ENCODE assay signal across 2 worm cellular contexts in the genomic region with DNA sequence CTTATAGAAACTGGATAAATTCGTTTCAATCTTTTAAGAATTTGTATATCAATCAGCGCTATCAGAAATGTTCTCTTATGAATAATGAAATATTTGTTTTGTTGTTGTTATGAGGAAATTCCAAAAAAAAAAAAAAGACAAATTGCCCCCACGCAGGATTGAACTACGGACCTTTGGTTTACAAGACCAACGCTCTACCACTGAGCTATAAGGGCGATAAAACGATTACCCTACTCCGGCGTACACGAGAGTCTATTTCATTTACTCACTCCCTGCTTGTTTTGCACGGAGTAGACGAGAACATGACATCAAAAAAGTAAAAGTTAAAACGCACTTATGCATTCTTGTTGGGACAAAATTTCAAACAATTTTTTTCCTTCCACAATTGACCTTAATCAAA.
A peak's percentile ranks its signal among the peaks of the same experiment; 100 is the strongest.
TF ChIP-seq lines count a peak whose summit lies in the region.

No protein-coding gene starts in this region.

TF ChIP-seq in whole organism, L2 larva, 48 proteins besides CTCF, POLR2A, EP300 and RAD21 (continued from another document):
- no peak for TF ChIP-seq unc-62 (GFP tag; optimal IDR thresholded peaks at IDR 0.05; lab: Kevin White, UChicago)
- no peak for TF ChIP-seq ZK546.5 (tag; optimal IDR thresholded peaks at IDR 0.05; lab: Kevin White, UChicago)
- TF ChIP-seq F13H6.1 (tag; optimal IDR thresholded peaks at IDR 0.05; lab: Kevin White, UChicago): no peak
- no peak for TF ChIP-seq lsy-2 (tag; optimal IDR thresholded peaks at IDR 0.05; lab: Kevin White, UChicago)
- TF ChIP-seq ama-1 (optimal IDR thresholded peaks at IDR 0.05; lab: Kevin White, UChicago): no peak
- no peak for TF ChIP-seq mdl-1 (tag; optimal IDR thresholded peaks at IDR 0.05; lab: Kevin White, UChicago)
- no peak for TF ChIP-seq unc-39 (tag; optimal IDR thresholded peaks at IDR 0.05; lab: Kevin White, UChicago)
- TF ChIP-seq nhr-129 (tag; optimal IDR thresholded peaks at IDR 0.05; lab: Kevin White, UChicago): no peak
- TF ChIP-seq unc-55 (GFP tag; optimal IDR thresholded peaks at IDR 0.05; lab: Kevin White, UChicago): no peak
- TF ChIP-seq zag-1 (tag; optimal IDR thresholded peaks at IDR 0.05; lab: Kevin White, UChicago): no peak
- TF ChIP-seq dmd-4 (tag; optimal IDR thresholded peaks at IDR 0.05; lab: Kevin White, UChicago): no peak
- no peak for TF ChIP-seq ztf-11 (tag; optimal IDR thresholded peaks at IDR 0.05; lab: Kevin White, UChicago)
- TF ChIP-seq nhr-77 (tag; optimal IDR thresholded peaks at IDR 0.05; lab: Kevin White, UChicago): no peak
- no peak for TF ChIP-seq peb-1 (tag; optimal IDR thresholded peaks at IDR 0.05; lab: Kevin White, UChicago)
- no peak for TF ChIP-seq Y55F3AM.14 (GFP tag; optimal IDR thresholded peaks at IDR 0.05; lab: Kevin White, UChicago)
- TF ChIP-seq nhr-12 (tag; optimal IDR thresholded peaks at IDR 0.05; lab: Kevin White, UChicago): no peak
- TF ChIP-seq nhr-25 (tag; optimal IDR thresholded peaks at IDR 0.05; lab: Kevin White, UChicago): no peak
- no peak for TF ChIP-seq ceh-16 (tag; optimal IDR thresholded peaks at IDR 0.05; lab: Kevin White, UChicago)
- TF ChIP-seq snpc-4 (tag; optimal IDR thresholded peaks at IDR 0.05; lab: Kevin White, UChicago): no peak
- no peak for TF ChIP-seq ceh-82 (tag; optimal IDR thresholded peaks at IDR 0.05; lab: Kevin White, UChicago)
- no peak for TF ChIP-seq lin-13 (GFP tag; optimal IDR thresholded peaks at IDR 0.05; lab: Kevin White, UChicago)
TF ChIP-seq in whole organism, L2 larva: peak in this region for 5.

TF ChIP-seq in whole organism, L4 larva, 104 proteins besides CTCF, POLR2A, EP300 and RAD21 (continued from another document):
- TF ChIP-seq F44E2.7 (GFP tag; IDR thresholded peaks at IDR 0.05; lab: Robert Waterston, UW) (peak; percentile 94), F26F4.8 (GFP tag; conservative IDR thresholded peaks at IDR 0.05; lab: Robert Waterston, UW) (peak; percentile 92), spr-1 (tag; optimal IDR thresholded peaks at IDR 0.05; lab: Kevin White, UChicago) (peak; percentile 68), nhr-6 (tag; optimal IDR thresholded peaks at IDR 0.05; lab: Kevin White, UChicago) (peak; percentile 8), zip-11 (GFP tag; IDR thresholded peaks at IDR 0.05; lab: Robert Waterston, UW) (peak; percentile 88; the same call in 1 of the 2 replicates), snpc-1.2 (GFP tag; IDR thresholded peaks at IDR 0.05; lab: Robert Waterston, UW) (peak; percentile 94), zfp-2 (tag; optimal IDR thresholded peaks at IDR 0.05; lab: Kevin White, UChicago) (peak; percentile 36), daf-19 (GFP tag; conservative IDR thresholded peaks at IDR 0.05; lab: Robert Waterston, UW) (peak; percentile 93), sdz-12 (GFP tag; optimal IDR thresholded peaks at IDR 0.05; lab: Kevin White, UChicago) (peak; percentile 1), gei-8 (GFP tag; optimal IDR thresholded peaks at IDR 0.05; lab: Kevin White, UChicago) (peak; percentile 50), nhr-48 (tag; optimal IDR thresholded peaks at IDR 0.05; lab: Kevin White, UChicago) (peak; percentile 56), php-3 (GFP tag; IDR thresholded peaks at IDR 0.05; lab: Robert Waterston, UW) (no peak), ztf-11 (tag; optimal IDR thresholded peaks at IDR 0.05; lab: Kevin White, UChicago) (no peak), dmd-9 (GFP tag; IDR thresholded peaks at IDR 0.05; lab: Robert Waterston, UW) (0 out of 2 replicates have a peak, but pooled peaks have one; percentile 34), hlh-11 (tag; optimal IDR thresholded peaks at IDR 0.05; lab: Kevin White, UChicago) (no peak), F10B5.3 (tag; optimal IDR thresholded peaks at IDR 0.05; lab: Kevin White, UChicago) (peak; percentile 31), D1046.2 (GFP tag; IDR thresholded peaks at IDR 0.05; lab: Robert Waterston, UW) (no peak), hmg-1.1 (GFP tag; IDR thresholded peaks at IDR 0.05; lab: Robert Waterston, UW) (peak; percentile 68), daf-16 (GFP tag; optimal IDR thresholded peaks at IDR 0.05; lab: Kevin White, UChicago) (peak; percentile 27 to 84), daf-16 (tag; optimal IDR thresholded peaks at IDR 0.05; lab: Kevin White, UChicago) (peak; percentile 60), nhr-41 (GFP tag; IDR thresholded peaks at IDR 0.05; lab: Robert Waterston, UW) (no peak; the same call in none of the 2 replicates), Y5F2A.4 (GFP tag; optimal IDR thresholded peaks at IDR 0.05; lab: Kevin White, UChicago) (peak; percentile 34), tra-1 (GFP tag; IDR thresholded peaks at IDR 0.05; lab: Robert Waterston, UW) (peak; percentile 90), nhr-25 (tag; optimal IDR thresholded peaks at IDR 0.05; lab: Kevin White, UChicago; ENCODE audit: borderline replicate concordance, insufficient read depth) (no peak), ztf-7 (tag; optimal IDR thresholded peaks at IDR 0.05; lab: Kevin White, UChicago) (peak; percentile 63), jun-1 (tag; optimal IDR thresholded peaks at IDR 0.05; lab: Kevin White, UChicago) (no peak), F37D6.2 (tag; optimal IDR thresholded peaks at IDR 0.05; lab: Kevin White, UChicago) (peak; percentile 4), ceh-62 (tag; optimal IDR thresholded peaks at IDR 0.05; lab: Kevin White, UChicago) (no peak), ceh-44 (GFP tag; IDR thresholded peaks at IDR 0.05; lab: Robert Waterston, UW) (peak; percentile 76), aha-1 (tag; lab: Kevin White, UChicago) (peak; percentile 95), ceh-28 (tag; optimal IDR thresholded peaks at IDR 0.05; lab: Kevin White, UChicago) (no peak), arid-1 (GFP tag; conservative IDR thresholded peaks at IDR 0.05; lab: Robert Waterston, UW) (peak; percentile 89), aly-2 (tag; optimal IDR thresholded peaks at IDR 0.05; lab: Kevin White, UChicago) (no peak), nhr-111 (GFP tag; optimal IDR thresholded peaks at IDR 0.05; lab: Kevin White, UChicago) (peak; percentile 25), ceh-32 (tag; optimal IDR thresholded peaks at IDR 0.05; lab: Kevin White, UChicago; ENCODE audit: poor library complexity) (no peak), F49E8.2 (tag; optimal IDR thresholded peaks at IDR 0.05; lab: Kevin White, UChicago; ENCODE audit: borderline replicate concordance) (peak; percentile 71), ZK337.2 (GFP tag; IDR thresholded peaks at IDR 0.05; lab: Robert Waterston, UW) (no peak)
